Fruit fly (Drosophila melanogaster) S2 (cell line): ENCODE measurements around the gene CG14100.

ENCODE experiments used
- CG8478 ChIP-seq: fragments of >200 bp; optimal IDR thresholded peaks from 2 replicates; lab custom pipeline; 2018
- CTCF ChIP-seq, 2 experiments: fragments of >200 bp; optimal IDR thresholded peaks; 2 replicates each; lab custom pipeline; 2018

Gene CG14100

DNA sequence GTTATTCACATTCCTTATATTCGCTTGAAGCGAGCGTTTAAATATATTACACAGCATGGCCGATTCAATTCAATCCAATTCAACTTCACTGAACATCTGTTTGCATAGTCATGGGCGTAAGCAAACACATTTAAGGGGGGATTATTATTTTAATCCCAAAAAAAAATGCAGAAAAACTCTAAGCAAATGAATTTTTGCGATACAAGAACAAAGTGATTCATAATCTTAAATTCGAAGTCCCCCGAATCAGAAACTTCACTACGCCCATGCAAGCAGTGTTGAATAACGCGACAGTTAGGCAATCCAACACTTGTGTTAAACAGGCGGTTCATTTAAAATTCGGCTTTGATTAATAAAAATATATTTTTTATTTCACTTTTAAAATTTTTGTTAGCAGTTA is at the start of gene CG14100:
CG14100 (minus strand) TSS at position 103 of the 400 bp plus-strand sequence.
- TF ChIP-seq CTCF (optimal IDR thresholded peaks at IDR 0.05; lab: Kevin White, UChicago) (no peak), CG8478 (no peak)

DNA sequence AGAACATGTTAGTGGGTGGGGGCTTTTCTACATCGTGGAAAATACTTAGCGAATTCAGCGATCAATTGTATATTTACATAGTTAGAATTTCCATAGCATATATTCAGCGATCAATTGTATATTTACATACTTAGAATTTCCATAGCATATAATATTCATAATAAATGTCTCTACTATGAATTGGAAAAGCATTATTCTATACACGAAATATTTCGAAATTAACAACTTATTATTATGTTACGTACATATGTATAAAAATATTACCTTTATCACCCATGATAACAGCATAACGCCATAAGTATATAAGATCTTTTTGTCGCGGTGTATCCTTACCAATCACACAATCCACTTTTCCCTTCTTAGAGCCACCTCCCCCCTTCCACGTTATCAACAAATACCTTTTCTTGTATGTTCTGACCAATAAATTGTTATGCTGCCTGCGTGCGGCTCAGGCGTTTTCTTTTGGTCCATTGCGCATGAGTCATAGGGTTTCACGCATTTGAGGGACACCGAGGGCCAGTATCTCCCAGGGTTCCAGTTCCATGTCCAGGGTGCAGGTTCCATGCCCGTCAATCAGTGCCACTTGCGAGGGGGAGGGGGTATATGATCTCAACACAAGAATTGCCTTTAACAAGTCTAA is 46.6 kb upstream of the CG14100 start:
- TF ChIP-seq CTCF (optimal IDR thresholded peaks at IDR 0.05; lab: Kevin White, UChicago), result no peak
- TF ChIP-seq CG8478, result no peak

DNA sequence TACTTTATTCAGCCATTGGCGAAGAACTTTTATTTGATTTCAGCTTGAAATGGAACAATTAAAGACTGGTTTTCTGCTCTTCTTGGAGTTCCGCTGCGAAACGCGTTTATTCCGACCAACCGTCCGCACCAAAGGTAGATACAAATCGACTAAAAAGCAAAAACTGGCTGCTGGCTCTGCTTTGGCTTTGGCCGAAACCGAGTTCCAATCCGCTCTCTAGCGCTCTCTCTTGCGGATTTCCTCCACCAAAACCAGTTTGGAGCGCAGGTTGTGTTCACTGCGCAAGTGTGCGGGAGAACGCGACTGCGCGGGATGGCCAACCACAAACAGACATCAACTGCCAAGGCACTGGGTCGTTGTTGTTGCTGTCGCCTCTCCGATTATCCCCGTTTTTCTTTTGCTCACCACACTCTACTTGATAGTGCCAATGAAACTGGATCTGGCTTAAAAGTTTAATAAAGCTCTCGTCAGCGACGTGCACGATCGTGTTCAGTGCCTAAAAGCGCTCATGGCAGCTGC is 45.2 kb upstream of the CG14100 start, which contains the start of gene wnd:
wnd (minus strand) TSS at position 306 of the 519 bp plus-strand sequence.
- TF ChIP-seq CTCF (optimal IDR thresholded peaks at IDR 0.05; lab: Kevin White, UChicago), result no peak
- TF ChIP-seq CG8478, result no peak

DNA sequence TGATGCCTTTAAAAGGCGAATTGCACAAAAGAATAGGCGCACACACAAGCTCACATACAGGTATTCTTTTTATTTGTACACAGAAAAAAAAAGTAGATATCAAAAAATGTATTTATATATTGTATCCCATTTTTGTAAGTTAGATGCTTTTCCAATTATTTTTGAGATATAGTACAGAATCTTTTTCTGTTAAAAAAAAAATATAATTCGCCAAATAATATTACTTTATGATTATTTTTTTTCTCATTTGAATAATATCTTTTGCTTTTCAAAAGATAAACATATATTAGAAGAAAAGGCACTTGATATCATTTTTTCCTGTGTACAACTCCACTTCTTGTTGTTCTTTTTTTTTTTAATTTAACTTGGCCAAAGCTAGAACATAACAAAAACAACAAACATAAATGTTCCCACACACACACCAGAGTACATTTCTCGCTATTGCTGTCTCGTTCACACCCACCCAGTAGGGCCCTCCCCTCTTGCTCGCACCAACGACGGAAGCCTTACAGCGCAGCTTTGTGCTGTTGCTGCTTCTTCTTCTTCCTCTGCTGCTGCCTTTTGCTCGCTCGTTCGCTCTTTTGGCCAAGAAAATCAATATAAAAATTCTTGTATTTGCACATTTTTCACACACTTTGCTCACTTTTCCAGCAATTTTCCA is 44.6 kb upstream of the CG14100 start:
- TF ChIP-seq CG8478 (no peak), CTCF (optimal IDR thresholded peaks at IDR 0.05; lab: Kevin White, UChicago) (no peak)

DNA sequence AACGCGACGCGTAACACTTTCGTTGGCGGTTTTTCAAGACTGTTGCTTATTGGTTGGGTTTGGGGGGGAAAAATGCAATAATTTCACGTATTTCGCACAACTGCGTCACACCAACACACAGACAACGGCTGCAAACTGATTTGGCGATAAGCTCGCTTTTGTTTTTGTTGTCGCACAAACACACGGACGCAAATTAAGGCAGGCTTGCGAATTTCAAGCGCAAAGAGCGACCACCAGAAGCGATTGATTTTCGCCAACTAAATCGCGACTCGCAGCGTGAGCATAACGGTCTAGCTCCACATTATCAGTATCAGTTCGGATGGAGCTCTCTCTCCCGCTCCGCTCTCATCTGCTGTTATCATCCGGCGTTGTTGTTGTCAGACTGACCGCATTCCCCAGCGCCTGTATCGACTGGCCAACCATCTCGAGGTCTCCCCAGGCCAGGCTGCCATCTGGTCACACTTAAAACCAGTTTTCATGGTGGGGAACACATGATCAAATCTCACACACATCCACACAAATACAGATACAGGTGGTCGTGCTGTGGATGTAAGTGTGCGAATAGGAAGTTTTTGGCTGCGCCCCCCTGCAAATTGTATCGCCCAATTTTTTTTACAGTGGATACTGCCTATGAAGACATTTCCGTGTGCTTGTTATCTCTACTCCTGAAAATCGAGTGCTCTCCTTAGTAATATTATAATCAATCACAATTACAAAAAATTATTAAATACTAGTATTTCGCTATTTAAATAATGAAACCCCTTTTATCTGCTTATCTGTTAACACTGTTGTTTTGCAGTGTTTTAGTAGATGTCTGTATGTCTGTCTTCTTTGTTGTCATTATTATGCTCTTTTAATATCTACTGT is 42.7 kb upstream of the CG14100 start:
- TF ChIP-seq CTCF (optimal IDR thresholded peaks at IDR 0.05; lab: Kevin White, UChicago), result no peak
- no peak for TF ChIP-seq CG8478

DNA sequence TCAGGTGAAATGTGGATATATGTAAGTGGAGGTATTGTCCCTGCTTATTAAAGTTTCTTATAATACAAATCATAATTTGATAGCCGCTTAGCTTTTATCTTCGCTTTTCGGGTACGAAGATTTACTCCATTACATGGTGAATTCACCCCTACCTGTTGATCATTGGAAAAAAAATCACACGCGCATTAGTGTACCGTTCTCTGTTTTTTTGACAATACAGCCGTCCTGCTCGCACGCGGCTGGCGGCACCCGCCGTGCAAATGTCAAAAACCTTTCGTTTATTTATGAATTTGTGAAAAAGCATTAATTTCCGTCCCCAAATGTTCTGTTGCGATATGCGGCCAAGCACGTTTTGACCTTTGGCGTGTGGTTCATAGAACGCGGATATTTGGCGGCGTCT is 41.5 kb upstream of the CG14100 start:
- TF ChIP-seq CTCF (optimal IDR thresholded peaks at IDR 0.05; lab: Kevin White, UChicago) (no peak), CG8478 (no peak)

DNA sequence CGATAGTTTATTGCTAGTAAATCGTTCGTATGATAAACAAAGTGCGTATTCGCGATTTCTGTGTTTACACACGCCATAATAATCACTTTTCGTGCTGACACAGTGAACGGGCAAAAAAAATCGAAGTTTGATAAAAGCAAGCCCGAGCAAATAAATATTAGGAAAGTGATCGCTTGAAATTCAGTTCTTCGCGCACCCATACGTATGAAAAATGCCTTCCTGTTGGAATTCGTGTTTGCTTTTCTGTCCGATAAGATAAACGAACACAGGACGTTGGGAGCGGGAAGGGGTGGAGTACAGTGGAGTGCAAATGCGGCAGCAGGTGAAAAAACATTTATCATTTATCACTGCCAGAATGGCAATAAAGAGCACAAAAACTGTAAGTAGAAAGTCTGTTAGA is 40.4 kb upstream of the CG14100 start:
- no peak for TF ChIP-seq CG8478
- TF ChIP-seq CTCF (optimal IDR thresholded peaks at IDR 0.05; lab: Kevin White, UChicago), result no peak

DNA sequence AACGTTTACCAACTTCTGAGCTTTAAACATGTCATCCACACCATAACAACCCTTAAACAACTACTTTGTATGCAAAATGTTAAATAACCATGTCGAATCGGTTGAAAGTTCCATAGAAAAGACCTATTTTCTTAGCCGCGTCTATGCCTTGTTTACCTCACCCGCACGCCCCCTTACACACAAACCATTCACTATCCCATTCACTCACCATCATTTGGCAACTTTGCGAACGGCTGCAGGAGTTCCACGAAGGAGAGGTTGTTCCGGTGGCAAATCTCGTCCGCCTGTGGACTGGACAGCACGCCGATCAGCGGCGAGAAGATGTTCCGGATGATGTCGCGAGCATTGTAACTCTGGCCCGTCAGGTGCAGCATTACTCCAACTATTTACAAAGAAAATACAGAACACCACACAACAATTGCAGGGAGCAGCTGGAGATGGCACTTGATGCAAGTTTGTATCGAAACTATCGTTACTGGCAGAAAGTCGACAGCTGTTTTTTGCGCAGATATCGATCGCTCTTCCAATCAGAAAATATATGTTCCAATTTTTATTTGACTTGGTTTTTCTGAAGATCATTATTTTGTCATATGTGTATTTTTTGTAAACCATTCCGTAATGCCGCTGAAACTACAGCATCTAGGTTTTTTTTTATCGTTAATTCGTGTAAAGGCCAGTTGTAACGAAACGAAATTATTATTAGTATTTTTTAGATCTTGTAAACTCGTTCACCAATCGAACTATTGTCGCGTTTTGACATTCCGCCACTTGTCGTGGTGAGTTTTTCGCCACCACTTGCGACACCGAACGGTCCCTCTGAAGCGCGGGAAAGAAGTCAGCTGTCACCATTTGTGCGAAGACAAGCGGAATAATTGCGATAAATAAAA is 28.0 kb upstream of the CG14100 start, which contains the start of gene asf1:
asf1 (plus strand) TSS at position 823 of the 887 bp plus-strand sequence.
- no peak for TF ChIP-seq CG8478
- TF ChIP-seq CTCF (optimal IDR thresholded peaks at IDR 0.05; lab: Kevin White, UChicago), result peak in 1 of 2 experiments; percentile 28

DNA sequence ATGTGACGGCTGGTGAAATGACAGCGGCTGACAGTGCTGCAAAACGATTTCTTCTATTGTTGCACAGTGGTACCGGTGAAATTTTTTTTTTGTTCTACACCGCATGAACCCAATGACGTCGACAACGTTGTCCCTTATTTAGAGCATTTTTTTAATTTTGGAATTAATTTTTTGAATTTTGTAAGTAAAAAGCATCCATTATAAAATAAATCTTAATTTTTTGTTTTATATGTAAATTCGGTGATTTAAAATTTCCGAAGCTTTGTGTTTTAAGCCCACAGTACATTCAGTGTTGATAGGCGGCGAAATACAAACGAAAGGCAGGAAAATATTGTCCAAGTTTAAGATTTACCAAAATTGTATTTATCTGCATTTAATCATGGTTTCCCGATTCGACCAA is 21.8 kb upstream of the CG14100 start, which contains the start of the genes Lon and PIG-F:
Lon (minus strand) TSS at position 28 of the 400 bp plus-strand sequence.
PIG-F (plus strand) TSS at position 284 of the 400 bp plus-strand sequence.
- TF ChIP-seq CG8478 (no peak), CTCF (optimal IDR thresholded peaks at IDR 0.05; lab: Kevin White, UChicago) (no peak)

DNA sequence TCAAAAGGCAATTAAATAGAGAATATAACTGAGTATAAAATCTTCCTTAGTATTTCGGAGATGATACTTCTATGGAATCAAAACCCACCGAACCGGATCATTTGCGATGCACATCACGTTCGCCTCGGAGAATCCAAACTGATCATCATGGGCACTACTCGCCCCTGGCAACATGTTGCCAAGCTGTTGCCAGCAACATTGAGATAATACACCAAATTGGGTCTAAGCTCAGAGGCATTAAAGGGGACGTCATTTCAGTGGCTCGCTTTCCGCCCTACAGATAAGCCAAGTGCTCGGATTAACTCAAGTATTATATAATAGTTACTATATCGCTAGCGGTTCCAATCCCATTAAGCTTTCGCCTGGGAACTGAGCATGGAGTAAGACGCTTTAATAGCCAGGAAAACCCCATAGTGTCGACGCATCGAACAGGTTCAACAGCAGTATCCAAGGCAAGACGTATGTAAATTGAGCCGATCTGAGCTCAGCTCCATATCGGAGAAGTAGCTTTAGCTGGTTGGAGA is 15.7 kb upstream of the CG14100 start, which contains the start of the genes lush and CG9372:
lush (minus strand) TSS at position 117 of the 524 bp plus-strand sequence.
CG9372 (plus strand) TSS at position 235 of the 524 bp plus-strand sequence.
- TF ChIP-seq CTCF (optimal IDR thresholded peaks at IDR 0.05; lab: Kevin White, UChicago) (no peak), CG8478 (no peak)

DNA sequence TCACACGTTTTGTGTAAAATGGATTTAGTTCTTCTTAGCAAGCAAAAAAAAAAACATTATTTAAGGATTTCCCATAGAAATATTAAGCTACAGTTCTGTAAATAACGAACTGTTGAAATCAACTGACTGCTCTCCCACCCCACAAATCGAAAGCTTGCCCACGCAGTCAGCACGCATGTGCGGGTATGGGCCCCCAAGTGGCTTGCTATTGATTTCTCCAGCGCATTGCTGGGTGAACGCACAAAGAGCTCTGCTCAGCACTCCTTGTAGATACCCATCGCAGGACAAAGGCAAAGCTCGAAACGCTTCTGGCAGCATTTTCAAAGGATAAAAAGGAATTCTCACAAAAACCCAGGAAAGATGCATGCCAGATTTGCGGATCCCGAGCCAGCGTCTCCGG is 11.1 kb upstream of the CG14100 start, which contains the start of gene CG9368:
CG9368 (plus strand) TSS at position 221 of the 400 bp plus-strand sequence.
- TF ChIP-seq CTCF (optimal IDR thresholded peaks at IDR 0.05; lab: Kevin White, UChicago) (no peak), CG8478 (no peak)

DNA sequence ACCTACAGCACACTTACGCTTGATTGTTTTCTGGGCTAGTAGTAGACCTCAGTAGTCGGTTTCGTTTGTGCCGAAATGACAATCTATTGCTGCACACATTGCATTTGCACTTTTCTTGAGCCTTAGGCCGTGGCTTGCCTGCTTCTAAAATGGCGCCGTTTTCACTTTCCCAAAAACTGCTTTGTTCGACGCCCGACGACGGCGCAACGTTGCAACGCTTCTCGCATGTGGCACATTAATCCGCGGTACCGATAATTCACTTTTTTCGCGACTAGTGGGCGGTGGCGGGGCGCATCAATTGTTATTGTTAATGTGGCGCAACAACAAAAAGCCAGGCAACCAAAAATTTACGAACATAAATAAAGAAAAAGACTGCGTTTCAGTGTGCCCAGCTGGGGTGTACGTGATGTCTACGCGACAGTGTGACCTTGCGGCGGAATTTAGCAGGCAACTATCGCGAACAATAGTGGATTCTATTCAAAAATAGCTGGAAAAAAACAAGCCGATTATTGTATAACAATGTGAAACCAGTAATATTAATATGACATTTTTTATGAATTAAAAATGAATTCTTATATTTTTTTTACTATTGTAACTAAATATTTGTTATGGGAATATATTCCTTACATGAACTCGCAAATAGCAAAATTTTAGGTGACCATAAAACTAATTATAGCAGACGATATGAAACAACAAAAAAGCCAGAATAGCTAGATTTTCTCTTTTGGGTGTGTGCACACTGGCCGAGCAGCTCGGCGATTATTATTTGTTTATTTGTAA is 8.2 kb upstream of the CG14100 start, which contains the start of the genes ash1 and Taf6:
ash1 (minus strand) TSS at position 387 of the 780 bp plus-strand sequence.
Taf6 (plus strand) TSS at position 720 of the 780 bp plus-strand sequence.
- no peak for TF ChIP-seq CTCF (optimal IDR thresholded peaks at IDR 0.05; lab: Kevin White, UChicago)
- TF ChIP-seq CG8478, result no peak

DNA sequence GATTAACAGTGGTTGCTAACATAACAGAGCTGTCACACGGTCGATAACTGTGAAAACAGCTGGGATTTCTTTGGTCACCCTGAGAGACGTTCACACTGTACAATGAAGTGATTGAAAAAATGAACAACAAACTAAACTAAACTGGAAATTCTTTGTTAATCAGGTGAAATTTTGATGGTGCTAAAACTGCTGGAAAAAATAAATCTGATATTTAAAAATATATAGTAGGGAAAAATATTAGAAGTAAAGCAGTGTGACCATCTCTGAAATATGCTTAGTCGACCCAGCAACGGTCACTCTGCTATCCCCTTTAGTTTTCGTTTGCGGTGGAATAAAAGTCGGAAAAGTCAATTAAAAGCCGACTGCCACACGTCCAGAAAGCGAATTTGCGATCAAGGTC is 4.3 kb downstream of the CG14100 start, which contains the start of the genes CG9231 and CG9330:
CG9231 (minus strand) TSS at position 25 of the 400 bp plus-strand sequence.
CG9330 (plus strand) TSS at position 275 of the 400 bp plus-strand sequence.
- no peak for TF ChIP-seq CTCF (optimal IDR thresholded peaks at IDR 0.05; lab: Kevin White, UChicago)
- no peak for TF ChIP-seq CG8478
